Worm (Caenorhabditis elegans) whole organism, L1 larva: ENCODE results near the gene F11C1.1.
A peak's percentile ranks its signal among the peaks of the same experiment; 100 is the strongest.

Experiments used
- C04F5.9 ChIP-seq: sonication (generic microtip); optimal IDR thresholded peaks from 2 replicates; lab custom pipeline; 2016; ENCODE audit warnings: missing genetic modification characterization, missing compliant biosample characterization
- C16A3.4 ChIP-seq: fragments of 150-350 bp; optimal IDR thresholded peaks from 2 replicates; lab custom pipeline; 2014; ENCODE audit warnings: missing biosample characterization, missing genetic modification characterization
- F16B12.6 ChIP-seq: fragments of 150-350 bp; optimal IDR thresholded peaks from 2 replicates; lab custom pipeline; 2014; ENCODE audit warnings: missing biosample characterization, missing genetic modification characterization
- Y116A8C.19 ChIP-seq: sonication (generic microtip); optimal IDR thresholded peaks from 2 replicates; lab custom pipeline; 2016; ENCODE audit warnings: missing compliant biosample characterization, missing genetic modification characterization, borderline replicate concordance
- alr-1 ChIP-seq: fragments of 200-800 bp; sonication (Bioruptor generic); optimal IDR thresholded peaks from 2 replicates; lab custom pipeline; 2018; ENCODE audit warnings: borderline replicate concordance, mild to moderate bottlenecking, missing genetic modification characterization, missing compliant biosample characterization
- aly-2 ChIP-seq: fragments of 150-350 bp; optimal IDR thresholded peaks from 2 replicates; lab custom pipeline; 2014; ENCODE audit warnings: missing biosample characterization, missing genetic modification characterization
- ama-1 ChIP-seq: fragments of 150-350 bp; optimal IDR thresholded peaks from 2 replicates; lab custom pipeline; 2014
- blmp-1 ChIP-seq: fragments of 150-350 bp; optimal IDR thresholded peaks from 2 replicates; lab custom pipeline; 2014; ENCODE audit warnings: missing biosample characterization, missing genetic modification characterization
- ceh-63 ChIP-seq: fragments of 200-800 bp; sonication (Bioruptor generic); optimal IDR thresholded peaks from 2 replicates; lab custom pipeline; 2018; ENCODE audit warnings: mild to moderate bottlenecking, missing genetic modification characterization, missing compliant biosample characterization
- ceh-8 ChIP-seq: fragments of 200-800 bp; sonication (Bioruptor generic); optimal IDR thresholded peaks from 2 replicates; lab custom pipeline; 2018; ENCODE audit warnings: mild to moderate bottlenecking, missing genetic modification characterization, moderate library complexity, missing compliant biosample characterization
- ceh-82 ChIP-seq, 3 experiments: fragments of 150-350 bp in 1 of 3; sonication (generic microtip) in 2 of 3; optimal IDR thresholded peaks; 2 replicates each; lab custom pipeline; 2014 to 2017; ENCODE audit warnings: missing biosample characterization in 3 of 3, missing genetic modification characterization in 3 of 3
- ceh-90 ChIP-seq: sonication (generic microtip); optimal IDR thresholded peaks from 2 replicates; lab custom pipeline; 2016; ENCODE audit warnings: missing genetic modification characterization, missing compliant biosample characterization
- dpl-1 ChIP-seq, 3 experiments: fragments of 150-350 bp in 2 of 3; sonication (generic microtip) in 1 of 3; optimal IDR thresholded peaks; 2 replicates each; lab custom pipeline; 2014 to 2017; ENCODE audit warnings: missing biosample characterization in 3 of 3, missing genetic modification characterization in 3 of 3, missing genetic modification reagents in 3 of 3
- dsc-1 ChIP-seq: sonication (generic microtip); optimal IDR thresholded peaks from 2 replicates; lab custom pipeline; 2016; ENCODE audit warnings: mild to moderate bottlenecking, missing genetic modification characterization, missing compliant biosample characterization
- efl-1 ChIP-seq, 4 experiments: fragments of 150-350 bp; optimal IDR thresholded peaks in 3 of 4; peaks in 1 of 4; 1 replicate in 1 of 4; 2 replicates in 3 of 4; lab custom pipeline; 2014; ENCODE audit warnings: missing biosample characterization in 2 of 4, missing genetic modification characterization in 2 of 4, missing genetic modification reagents in 2 of 4
- efl-3 ChIP-seq: fragments of 200-800 bp; sonication (Bioruptor generic); optimal IDR thresholded peaks from 2 replicates; lab custom pipeline; 2018; ENCODE audit warnings: mild to moderate bottlenecking, missing genetic modification characterization, missing compliant biosample characterization
- egl-13 ChIP-seq: sonication (generic microtip); optimal IDR thresholded peaks from 2 replicates; lab custom pipeline; 2016; ENCODE audit warnings: missing genotype, missing genetic modification reagents, missing genetic modification characterization, missing compliant biosample characterization
- elt-2 ChIP-seq: sonication (generic microtip); optimal IDR thresholded peaks from 2 replicates; lab custom pipeline; 2016; ENCODE audit warnings: missing genetic modification characterization, mild to moderate bottlenecking, inconsistent platforms, missing compliant biosample characterization, missing genetic modification reagents
- fos-1 ChIP-seq: fragments of 150-350 bp; optimal IDR thresholded peaks from 2 replicates; lab custom pipeline; 2014; ENCODE audit warnings: missing biosample characterization, missing genetic modification characterization
- grh-1 ChIP-seq: fragments of 200-800 bp; sonication (Bioruptor generic); IDR thresholded peaks from 2 replicates; pipeline ENCODE4 v1.3.6; 2022; ENCODE audit warnings: missing genetic modification reagents, missing genetic modification characterization, missing compliant biosample characterization
- irx-1 ChIP-seq: sonication (generic microtip); optimal IDR thresholded peaks from 2 replicates; lab custom pipeline; 2016; ENCODE audit warnings: missing genetic modification characterization, missing compliant biosample characterization
- jun-1 ChIP-seq: fragments of 150-350 bp; optimal IDR thresholded peaks from 2 replicates; lab custom pipeline; 2014; ENCODE audit warnings: missing biosample characterization, missing genetic modification reagents, missing genetic modification characterization
- lin-13 ChIP-seq: fragments of 150-350 bp; optimal IDR thresholded peaks from 2 replicates; lab custom pipeline; 2014; ENCODE audit warnings: missing biosample characterization, missing genetic modification reagents, missing genetic modification characterization
- lin-14 ChIP-seq: fragments of 200-800 bp; sonication (Bioruptor generic); optimal IDR thresholded peaks from 2 replicates; lab custom pipeline; 2018; ENCODE audit warnings: mild to moderate bottlenecking, missing genetic modification characterization, moderate library complexity, missing compliant biosample characterization
- lin-15B ChIP-seq: fragments of 150-350 bp; sonication (generic microtip); optimal IDR thresholded peaks from 3 replicates; lab custom pipeline; 2014; ENCODE audit warnings: missing biosample characterization, missing genetic modification characterization
- lin-35 ChIP-seq, 2 experiments: fragments of 150-350 bp; optimal IDR thresholded peaks; 2 replicates each; lab custom pipeline; 2014; ENCODE audit warnings: missing biosample characterization in 2 of 2, missing genetic modification characterization in 2 of 2, missing genetic modification reagents in 2 of 2
- lir-3 ChIP-seq: sonication (generic microtip); optimal IDR thresholded peaks from 2 replicates; lab custom pipeline; 2016; ENCODE audit warnings: mild to moderate bottlenecking, missing genetic modification characterization, moderate library complexity, missing compliant biosample characterization; ENCODE audit not compliant: poor library complexity
- mep-1 ChIP-seq: fragments of 150-350 bp; optimal IDR thresholded peaks from 2 replicates; lab custom pipeline; 2014; ENCODE audit warnings: missing biosample characterization, missing genetic modification characterization
- nhr-11 ChIP-seq: fragments of 150-350 bp; optimal IDR thresholded peaks from 2 replicates; lab custom pipeline; 2014; ENCODE audit warnings: missing biosample characterization, missing genetic modification characterization
- nhr-12 ChIP-seq: sonication (generic microtip); optimal IDR thresholded peaks from 2 replicates; lab custom pipeline; 2017; ENCODE audit warnings: missing biosample characterization, missing genetic modification characterization
- nhr-237 ChIP-seq: fragments of 150-350 bp; optimal IDR thresholded peaks from 2 replicates; lab custom pipeline; 2014; ENCODE audit warnings: missing biosample characterization, missing genetic modification characterization
- nhr-47 ChIP-seq: sonication (generic microtip); optimal IDR thresholded peaks from 2 replicates; lab custom pipeline; 2016; ENCODE audit warnings: mild to moderate bottlenecking, missing genetic modification characterization, moderate library complexity, missing compliant biosample characterization
- nhr-71 ChIP-seq: sonication (generic microtip); optimal IDR thresholded peaks from 2 replicates; lab custom pipeline; 2016; ENCODE audit warnings: mild to moderate bottlenecking, missing genetic modification characterization, moderate library complexity, missing compliant biosample characterization
- nhr-77 ChIP-seq: fragments of 150-350 bp; optimal IDR thresholded peaks from 2 replicates; lab custom pipeline; 2014; ENCODE audit warnings: missing biosample characterization, missing genetic modification characterization
- nhr-85 ChIP-seq: sonication (generic microtip); peaks from one replicate; lab custom pipeline; 2016; ENCODE audit warnings: missing genetic modification characterization, inconsistent platforms, missing compliant biosample characterization
- nhr-90 ChIP-seq: sonication (generic microtip); optimal IDR thresholded peaks from 2 replicates; lab custom pipeline; 2016; ENCODE audit warnings: mild to moderate bottlenecking, missing genetic modification characterization, missing compliant biosample characterization; ENCODE audit not compliant: poor library complexity
- pax-3 ChIP-seq: fragments of 200-800 bp; sonication (Bioruptor generic); optimal IDR thresholded peaks from 2 replicates; lab custom pipeline; 2018; ENCODE audit warnings: mild to moderate bottlenecking, missing genetic modification characterization, moderate library complexity, missing compliant biosample characterization
- rnt-1 ChIP-seq: sonication (generic microtip); optimal IDR thresholded peaks from 2 replicates; lab custom pipeline; 2016; ENCODE audit warnings: mild to moderate bottlenecking, missing genetic modification characterization, moderate library complexity, missing compliant biosample characterization
- skn-1 ChIP-seq: fragments of 150-350 bp; optimal IDR thresholded peaks from 2 replicates; lab custom pipeline; 2014; ENCODE audit warnings: missing biosample characterization, missing genetic modification characterization
- sox-4 ChIP-seq: sonication (generic microtip); optimal IDR thresholded peaks from 2 replicates; lab custom pipeline; 2016; ENCODE audit warnings: missing genetic modification characterization, missing compliant biosample characterization
- sup-37 ChIP-seq: fragments of 200-800 bp; sonication (Bioruptor generic); optimal IDR thresholded peaks from 2 replicates; lab custom pipeline; 2018; ENCODE audit warnings: mild to moderate bottlenecking, missing genetic modification characterization, missing compliant biosample characterization
- swsn-7 ChIP-seq: sonication (generic microtip); optimal IDR thresholded peaks from 2 replicates; lab custom pipeline; 2016; ENCODE audit warnings: missing genetic modification characterization, missing compliant biosample characterization
- unc-30 ChIP-seq: sonication (generic microtip); optimal IDR thresholded peaks from 2 replicates; lab custom pipeline; 2017; ENCODE audit warnings: missing biosample characterization, missing genetic modification characterization
- unc-86 ChIP-seq: sonication (generic microtip); optimal IDR thresholded peaks from 2 replicates; lab custom pipeline; 2016; ENCODE audit warnings: missing genetic modification characterization, missing compliant biosample characterization
- unc-98 ChIP-seq: fragments of 200-800 bp; sonication (Bioruptor generic); IDR thresholded peaks from 2 replicates; pipeline ENCODE4 v1.3.6; 2022; ENCODE audit warnings: missing genetic modification characterization, missing compliant biosample characterization
- vab-15 ChIP-seq: sonication (generic microtip); optimal IDR thresholded peaks from 2 replicates; lab custom pipeline; 2017; ENCODE audit warnings: missing genotype, mild to moderate bottlenecking, missing genetic modification characterization, missing compliant biosample characterization
- xbp-1 ChIP-seq: sonication (generic microtip); optimal IDR thresholded peaks from 2 replicates; lab custom pipeline; 2016; ENCODE audit warnings: missing genetic modification characterization, missing compliant biosample characterization
- zip-4 ChIP-seq: fragments of 200-800 bp; sonication (Bioruptor generic); optimal IDR thresholded peaks from 2 replicates; lab custom pipeline; 2018; ENCODE audit warnings: mild to moderate bottlenecking, missing genetic modification characterization, moderate library complexity, missing compliant biosample characterization
- ztf-11 ChIP-seq, 2 experiments: sonication (generic microtip); optimal IDR thresholded peaks; 2 replicates each; lab custom pipeline; 2016 to 2017; ENCODE audit warnings: missing genetic modification characterization in 2 of 2, missing biosample characterization in 1 of 2, missing compliant biosample characterization in 1 of 2
- ztf-4 ChIP-seq: fragments of 150-350 bp; optimal IDR thresholded peaks from 2 replicates; lab custom pipeline; 2014; ENCODE audit warnings: missing biosample characterization, missing genetic modification characterization

Gene F11C1.1

DNA sequence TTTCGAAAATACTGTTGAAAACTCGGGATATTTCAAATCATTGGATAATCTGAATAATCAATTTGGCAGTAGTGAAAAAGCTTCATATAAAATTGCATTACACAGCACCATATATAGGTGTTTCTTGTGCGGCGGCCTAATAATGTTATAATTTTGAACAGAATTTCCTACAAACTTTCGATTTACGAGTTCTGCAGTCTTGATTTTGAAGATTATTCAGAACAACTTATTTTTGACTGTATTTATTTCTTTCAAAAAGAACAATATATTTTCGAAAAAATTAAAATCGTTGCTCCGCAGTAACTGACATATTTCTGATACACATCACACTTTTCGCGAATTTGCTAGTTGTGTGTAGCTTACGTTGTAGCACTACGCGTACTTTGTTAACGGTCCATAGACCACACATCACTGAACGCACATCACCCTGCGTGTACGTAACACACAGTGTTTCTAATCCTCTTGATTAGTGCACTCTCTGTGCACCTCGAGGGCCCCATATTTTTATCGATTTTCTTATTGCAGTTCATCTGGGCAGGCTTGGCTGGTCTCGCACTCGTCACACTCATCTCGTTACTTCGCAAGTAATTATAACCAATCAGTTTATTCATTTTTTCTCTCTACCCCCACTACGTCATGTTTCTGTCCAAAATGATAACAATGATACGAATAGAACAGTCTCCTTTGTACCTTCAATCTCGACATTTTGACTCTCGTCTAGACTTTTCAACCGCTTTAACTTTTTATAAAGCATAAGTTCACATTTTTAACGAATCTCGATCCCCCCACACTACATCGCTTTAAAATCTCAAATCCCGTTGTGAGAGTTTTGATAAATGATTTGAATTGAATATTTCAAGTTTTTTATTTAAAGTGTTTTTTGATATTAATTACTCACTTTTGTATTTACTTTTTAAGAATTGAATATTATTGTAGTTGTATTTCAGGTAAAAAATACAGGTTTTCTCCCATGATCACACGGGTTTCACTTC is at the start of gene F11C1.1, which contains the start of gene vwa-8:
Gene F11C1.1, minus strand, starts transcription at position 51 of the 992 bp plus-strand sequence.
Gene vwa-8, plus strand, starts transcription at position 942 of the 992 bp plus-strand sequence.
- TF ChIP-seq efl-3 (GFP tag; lab: Kevin White, UChicago) (no peak), lin-15B (tag; lab: Kevin White, UChicago) (no peak), nhr-85 (tag; lab: Kevin White, UChicago) (peak; percentile 84), skn-1 (tag; lab: Kevin White, UChicago) (no peak), jun-1 (tag; lab: Kevin White, UChicago) (no peak), aly-2 (tag; lab: Kevin White, UChicago) (no peak), zip-4 (GFP tag; lab: Kevin White, UChicago) (no peak), ceh-63 (GFP tag; lab: Kevin White, UChicago) (no peak), fos-1 (tag; lab: Kevin White, UChicago) (no peak), ceh-90 (no peak), ztf-11 (tag; optimal IDR thresholded peaks at IDR 0.05; lab: Kevin White, UChicago) (no peak), unc-30 (tag; lab: Kevin White, UChicago) (no peak), unc-98 (no peak), blmp-1 (tag; lab: Kevin White, UChicago) (no peak), lin-13 (GFP tag; lab: Kevin White, UChicago) (no peak), lir-3 (tag; lab: Kevin White, UChicago) (no peak), ama-1 (no peak), nhr-237 (tag; lab: Kevin White, UChicago) (no peak), nhr-90 (tag; lab: Kevin White, UChicago) (peak; percentile 60), sup-37 (GFP tag; lab: Kevin White, UChicago) (no peak), dpl-1 (GFP tag; optimal IDR thresholded peaks at IDR 0.05; lab: Kevin White, UChicago) (no peak), ceh-82 (tag; optimal IDR thresholded peaks at IDR 0.05; lab: Kevin White, UChicago) (no peak), nhr-47 (tag; lab: Kevin White, UChicago) (peak; percentile 23), C16A3.4 (no peak), nhr-71 (tag; lab: Kevin White, UChicago) (peak; percentile 89), grh-1 (GFP tag; lab: Robert Waterston, UW) (no peak), lin-14 (peak; percentile 66), ztf-4 (peak; percentile 23), elt-2 (tag; lab: Kevin White, UChicago) (peak; percentile 33), nhr-11 (tag; lab: Kevin White, UChicago) (no peak), pax-3 (no peak), efl-1 (optimal IDR thresholded peaks at IDR 0.05; lab: Kevin White, UChicago) (no peak), efl-1 (GFP tag; optimal IDR thresholded peaks at IDR 0.05 in 1 of 2; lab: Kevin White, UChicago) (no peak), vab-15 (tag; lab: Kevin White, UChicago) (no peak), mep-1 (no peak), alr-1 (tag; lab: Kevin White, UChicago) (no peak), xbp-1 (peak; percentile 48), sox-4 (no peak), C04F5.9 (tag; lab: Kevin White, UChicago) (no peak), ceh-8 (no peak), dsc-1 (peak; percentile 61), nhr-77 (tag; lab: Kevin White, UChicago) (no peak), nhr-12 (tag; lab: Kevin White, UChicago) (no peak), egl-13 (tag; lab: Kevin White, UChicago) (no peak), irx-1 (no peak), unc-86 (no peak), swsn-7 (peak; percentile 34), lin-35 (GFP tag; optimal IDR thresholded peaks at IDR 0.05; lab: Kevin White, UChicago) (peak in 1 of 2 experiments; percentile 33), rnt-1 (tag; lab: Kevin White, UChicago) (peak; percentile 66), Y116A8C.19 (tag; lab: Kevin White, UChicago) (no peak), F16B12.6 (tag; lab: Kevin White, UChicago) (no peak)
